Worm (Caenorhabditis elegans): ENCODE results near the gene mrpl-16.

The mrpl-16 gene

DNA sequence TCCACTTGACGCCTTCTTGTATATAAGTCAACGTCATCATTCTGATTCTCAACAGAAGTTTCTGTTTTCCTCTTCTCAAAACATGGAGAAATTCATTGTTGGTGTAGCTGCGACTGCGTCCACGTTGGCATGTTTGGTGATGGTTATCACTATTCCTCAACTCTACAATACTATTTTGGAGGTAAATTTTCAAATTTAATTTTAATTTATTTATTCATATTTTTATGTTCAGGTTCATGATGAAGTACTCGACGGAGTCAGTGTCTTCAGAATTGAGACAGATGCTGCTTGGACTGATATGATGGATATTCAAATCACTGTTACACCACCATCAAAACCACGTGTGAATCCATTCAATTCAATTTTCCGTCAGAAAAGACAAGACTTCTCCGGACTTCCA is 43.9 kb downstream of the mrpl-16 start, which contains the start of gene col-89:
Gene col-89, plus strand, starts transcription at position 19 of the 400 bp plus-strand sequence.
- TF ChIP-seq hlh-6 (tag; optimal IDR thresholded peaks at IDR 0.05) (no peak), ahr-1 (tag; optimal IDR thresholded peaks at IDR 0.05) (no peak), madf-2 (tag; optimal IDR thresholded peaks at IDR 0.05) (no peak), ceh-14 (tag; optimal IDR thresholded peaks at IDR 0.05) (no peak), C08G9.2 (tag; optimal IDR thresholded peaks at IDR 0.05) (no peak), lim-6 (tag; optimal IDR thresholded peaks at IDR 0.05) (no peak), pat-9 (tag; optimal IDR thresholded peaks at IDR 0.05) (no peak), pha-4 (tag; optimal IDR thresholded peaks at IDR 0.05) (no peak), unc-3 (GFP tag; conservative IDR thresholded peaks at IDR 0.05) (no peak), unc-3 (tag; optimal IDR thresholded peaks at IDR 0.05) (no peak), pag-3 (tag; optimal IDR thresholded peaks at IDR 0.05; ENCODE audit: borderline replicate concordance) (no peak), ceh-22 (tag; optimal IDR thresholded peaks at IDR 0.05) (no peak)

DNA sequence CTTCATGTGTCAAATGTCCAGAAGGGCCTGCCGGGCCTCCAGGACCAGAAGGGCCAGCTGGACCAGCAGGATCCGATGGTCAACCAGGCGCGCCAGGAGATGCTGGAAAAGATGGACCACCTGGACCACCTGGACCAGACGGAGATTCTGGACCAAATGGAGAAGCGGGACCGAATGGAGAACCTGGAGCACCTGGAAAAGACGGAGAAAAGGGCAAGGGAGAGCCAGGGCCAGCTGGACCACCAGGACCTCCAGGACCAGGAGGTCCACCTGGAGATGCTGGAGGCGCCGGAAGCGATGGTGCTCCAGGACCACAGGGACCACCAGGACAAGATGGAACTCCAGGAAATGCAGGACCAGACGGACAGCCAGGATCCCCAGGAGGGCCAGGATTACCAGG is 44.5 kb downstream of the mrpl-16 start:
- TF ChIP-seq C08G9.2 (tag; optimal IDR thresholded peaks at IDR 0.05) (peak; percentile 22), sox-4 (tag; optimal IDR thresholded peaks at IDR 0.05) (no peak)

DNA sequence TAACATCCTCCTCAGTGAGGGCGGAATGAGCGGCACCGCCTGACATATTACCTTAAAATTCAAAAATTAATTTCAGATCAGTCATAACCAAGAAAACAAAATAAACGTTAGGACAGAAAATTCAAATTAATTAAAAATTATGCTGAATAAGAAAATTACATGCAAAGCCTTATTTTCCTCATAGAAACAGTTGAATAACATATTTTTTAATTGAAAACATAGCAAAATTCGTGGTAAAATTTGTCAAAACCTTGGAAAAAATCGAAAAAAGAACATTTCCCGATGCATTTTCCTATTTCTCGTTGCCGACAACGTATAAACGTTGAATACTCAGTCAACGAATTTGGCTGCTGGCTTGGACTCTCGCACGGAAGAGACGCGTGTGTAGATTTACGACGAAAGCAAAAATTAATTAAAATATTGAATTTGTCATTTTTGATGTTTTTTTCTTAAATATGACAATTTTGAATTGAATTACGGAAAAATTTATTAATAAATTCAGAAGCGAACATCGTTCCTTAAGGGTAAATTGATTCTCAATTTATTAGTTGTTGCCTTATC is 49.9 kb downstream of the mrpl-16 start, which contains the start of the genes rps-0 and rbg-3:
Gene rps-0, minus strand, starts transcription at position 51 of the 561 bp plus-strand sequence.
Gene rbg-3, plus strand, starts transcription at position 424 of the 561 bp plus-strand sequence.
- peak; percentile 1 for TF ChIP-seq ceh-2 (tag; optimal IDR thresholded peaks at IDR 0.05)
- TF ChIP-seq sox-2 (GFP tag; IDR thresholded peaks at IDR 0.05) = no peak
- TF ChIP-seq hlh-30 (tag; optimal IDR thresholded peaks at IDR 0.05; ENCODE audit: insufficient read depth) = peak; percentile 19
- no peak for TF ChIP-seq unc-3 (GFP tag; conservative IDR thresholded peaks at IDR 0.05)
- TF ChIP-seq unc-3 (tag; optimal IDR thresholded peaks at IDR 0.05) = no peak
- TF ChIP-seq fax-1 (tag; optimal IDR thresholded peaks at IDR 0.05) = no peak
- TF ChIP-seq tbx-7 (tag; optimal IDR thresholded peaks at IDR 0.05) = peak; percentile 9
- no peak for TF ChIP-seq K02D7.2 (tag; optimal IDR thresholded peaks at IDR 0.05)
- peak; percentile 21 for TF ChIP-seq rnt-1 (tag; optimal IDR thresholded peaks at IDR 0.05)
- TF ChIP-seq ceh-31 (tag; optimal IDR thresholded peaks at IDR 0.05) = peak; percentile 75
- peak; percentile 96 for TF ChIP-seq unc-42 (tag; optimal IDR thresholded peaks at IDR 0.05)
- TF ChIP-seq ceh-34 (tag; optimal IDR thresholded peaks at IDR 0.05) = peak; percentile 22
- no peak for TF ChIP-seq ceh-30 (tag; optimal IDR thresholded peaks at IDR 0.05)
- TF ChIP-seq zip-5 (tag; optimal IDR thresholded peaks at IDR 0.05) = no peak
- peak; percentile 56 for TF ChIP-seq tbx-2 (tag; optimal IDR thresholded peaks at IDR 0.05)
- TF ChIP-seq C38D4.7 (GFP tag; optimal IDR thresholded peaks at IDR 0.05) = no peak
- TF ChIP-seq F13H6.1 (tag; optimal IDR thresholded peaks at IDR 0.05) = no peak
- TF ChIP-seq pros-1 (tag; optimal IDR thresholded peaks at IDR 0.05) = no peak
- peak; percentile 92 for TF ChIP-seq pax-1 (tag; optimal IDR thresholded peaks at IDR 0.05)
- TF ChIP-seq ceh-19 (GFP tag; optimal IDR thresholded peaks at IDR 0.05) = no peak
- no peak for TF ChIP-seq sox-4 (tag; optimal IDR thresholded peaks at IDR 0.05)
- no peak for TF ChIP-seq hlh-15 (tag; optimal IDR thresholded peaks at IDR 0.05)
- no peak for TF ChIP-seq hlh-8 (tag; optimal IDR thresholded peaks at IDR 0.05)
- TF ChIP-seq unc-55 (GFP tag; optimal IDR thresholded peaks at IDR 0.05) = peak; percentile 57
- peak; percentile 4 for TF ChIP-seq unc-86 (tag; optimal IDR thresholded peaks at IDR 0.05)
- TF ChIP-seq dmd-4 (tag; optimal IDR thresholded peaks at IDR 0.05; ENCODE audit: borderline replicate concordance) = no peak
- TF ChIP-seq lin-11 (tag; optimal IDR thresholded peaks at IDR 0.05) = no peak
- TF ChIP-seq ceh-9 (tag; optimal IDR thresholded peaks at IDR 0.05) = no peak
- no peak for TF ChIP-seq nhr-11 (tag; optimal IDR thresholded peaks at IDR 0.05)
- no peak for TF ChIP-seq nhr-232 (tag; optimal IDR thresholded peaks at IDR 0.05)
- no peak for TF ChIP-seq fkh-6 (tag; optimal IDR thresholded peaks at IDR 0.05)
- no peak for TF ChIP-seq T23F11.4 (GFP tag; optimal IDR thresholded peaks at IDR 0.05)
- TF ChIP-seq pha-4 (tag; optimal IDR thresholded peaks at IDR 0.05) = no peak
- no peak for TF ChIP-seq ceh-22 (tag; optimal IDR thresholded peaks at IDR 0.05)
- no peak for TF ChIP-seq ceh-6 (GFP tag; optimal IDR thresholded peaks at IDR 0.05)
- peak; percentile 70 for TF ChIP-seq ceh-14 (tag; optimal IDR thresholded peaks at IDR 0.05)
- peak; percentile 33 for TF ChIP-seq elt-2 (tag; optimal IDR thresholded peaks at IDR 0.05)
- no peak for TF ChIP-seq C08G9.2 (tag; optimal IDR thresholded peaks at IDR 0.05)
- peak; percentile 68 for TF ChIP-seq ceh-18 (tag; optimal IDR thresholded peaks at IDR 0.05)
- TF ChIP-seq pha-2 (tag; optimal IDR thresholded peaks at IDR 0.05) = no peak
- no peak for TF ChIP-seq fkh-10 (GFP tag; optimal IDR thresholded peaks at IDR 0.05)
- no peak for TF ChIP-seq hlh-13 (GFP tag; optimal IDR thresholded peaks at IDR 0.05)
